Fruit fly (Drosophila melanogaster): ENCODE data around the gene CG17726.

DNA sequence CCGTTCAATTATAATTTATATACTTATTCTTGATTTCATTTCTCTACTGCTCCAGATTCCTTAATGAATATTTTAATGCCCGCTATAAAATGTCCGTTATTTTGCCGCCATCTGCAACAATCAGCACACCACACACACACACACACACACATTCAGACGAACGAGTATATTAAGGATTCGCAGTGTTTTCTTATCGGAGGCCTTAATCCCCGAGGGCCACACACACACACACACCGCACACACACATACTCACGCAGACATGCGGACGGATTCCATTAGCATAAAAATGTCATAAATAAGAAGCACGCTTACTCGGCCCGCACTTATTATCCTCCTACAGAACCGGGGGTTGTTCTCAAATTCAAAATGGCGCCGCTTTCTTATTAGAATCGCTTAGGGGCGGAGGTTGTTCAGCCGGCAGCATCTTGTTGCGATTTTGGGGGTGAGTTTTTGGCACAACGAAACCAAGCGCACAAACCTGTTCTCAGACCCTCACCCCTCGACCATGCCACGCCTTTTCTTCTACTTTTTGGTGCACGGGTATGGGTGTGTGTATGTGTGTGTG is 34.5 kb downstream of the CG17726 start:
- TF ChIP-seq CTCF (optimal IDR thresholded peaks at IDR 0.05) (no peak), CG8478 (optimal IDR thresholded peaks at IDR 0.05) (no peak)

Data from S2 (cell line).